Fruit fly (Drosophila melanogaster): ENCODE measurements around the gene CG13795.

DNA sequence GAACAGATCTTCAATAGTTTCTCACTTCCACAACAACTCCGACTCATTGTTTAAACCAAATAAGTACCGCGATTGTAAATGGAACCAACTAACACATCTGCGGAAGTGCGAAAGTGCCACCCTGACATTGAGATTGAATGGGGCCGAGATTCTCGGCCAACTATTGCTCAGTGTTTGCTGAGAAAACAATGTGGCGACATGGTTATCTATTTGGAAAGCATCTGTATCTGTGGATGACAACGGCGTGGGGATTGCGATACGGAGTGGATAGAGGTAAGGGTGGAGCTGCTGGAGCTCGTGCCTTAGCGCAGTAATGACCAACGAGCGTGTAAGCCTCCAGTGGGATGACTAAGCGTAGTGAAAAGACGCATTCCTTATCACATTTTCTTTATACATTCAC, 49.2 kb upstream of the CG13795 start:
- TF ChIP-seq EcR (GFP tag; optimal IDR thresholded peaks at IDR 0.05) (no peak), usp (GFP tag; optimal IDR thresholded peaks at IDR 0.05) (no peak), psq (optimal IDR thresholded peaks at IDR 0.05) (no peak), CG8478 (optimal IDR thresholded peaks at IDR 0.05) (no peak), Dll (optimal IDR thresholded peaks at IDR 0.05) (no peak), pan (optimal IDR thresholded peaks at IDR 0.05) (no peak)
